Worm (Caenorhabditis elegans) whole organism, early embryonic: Measurements from ENCODE around the gene nhr-243.

Source experiments
- F13C5.2 ChIP-seq: sonication (generic microtip); optimal IDR thresholded peaks from 2 replicates; lab custom pipeline; 2017; ENCODE audit warnings: mild to moderate bottlenecking, missing genetic modification characterization, inconsistent platforms, missing compliant biosample characterization
- flt-1 ChIP-seq: fragments of 200-800 bp; sonication (Bioruptor generic); IDR thresholded peaks from 2 replicates; pipeline ENCODE4 v1.3.6; 2022; ENCODE audit warnings: missing genetic modification characterization, missing compliant biosample characterization
- pes-1 ChIP-seq: fragments of 200-800 bp; sonication (Bioruptor generic); IDR thresholded peaks from 2 replicates; pipeline ENCODE4 v1.3.6; 2022; ENCODE audit warnings: missing genetic modification reagents, missing genetic modification characterization, missing compliant biosample characterization
- scrt-1 ChIP-seq: fragments of 200-800 bp; sonication (Bioruptor generic); IDR thresholded peaks from 2 replicates; pipeline ENCODE4 v1.3.6; 2022; ENCODE audit warnings: missing genetic modification characterization, missing compliant biosample characterization

ce11 chrV:18859121-18859520 is 41.2 kb downstream of the nhr-243 start, which contains the start of gene wars-1:
- TF ChIP-seq scrt-1 (GFP tag; lab: Robert Waterston, UW) (no peak), F13C5.2 (tag; lab: Kevin White, UChicago) (no peak), flt-1 (GFP tag; lab: Robert Waterston, UW) (no peak), pes-1 (GFP tag; lab: Robert Waterston, UW) (no peak)
